Fruit fly (Drosophila melanogaster) whole organism, embryonic: ENCODE data around the gene Pop5.

Experiments
- CG10543 ChIP-seq: fragments of 200-800 bp; sonication (Bioruptor generic); optimal IDR thresholded peaks from 3 replicates; lab custom pipeline; 2017; ENCODE audit warnings: missing biosample characterization, mild to moderate bottlenecking, missing genetic modification characterization, moderate library complexity
- CG11093 ChIP-seq: fragments of 200-800 bp; sonication (Bioruptor generic); IDR thresholded peaks from 3 replicates; pipeline ENCODE4 v1.3.6; 2022; ENCODE audit warnings: missing biosample characterization, missing genetic modification characterization
- CG11560 ChIP-seq: fragments of 200-800 bp; sonication (Bioruptor generic); IDR thresholded peaks from 3 replicates; pipeline ENCODE4 v1.3.6; 2022; ENCODE audit warnings: missing biosample characterization, missing genetic modification characterization
- CG12769 ChIP-seq: fragments of 200-800 bp; sonication (Bioruptor generic); optimal IDR thresholded peaks from 2 replicates; lab custom pipeline; 2019; ENCODE audit warnings: missing biosample characterization, mild to moderate bottlenecking, missing genetic modification characterization, moderate library complexity
- CG12942 ChIP-seq: fragments of 200-800 bp; sonication (Bioruptor generic); optimal IDR thresholded peaks from 3 replicates; lab custom pipeline; 2016; ENCODE audit warnings: missing biosample characterization, missing genetic modification characterization
- CG14965 ChIP-seq: fragments of 200-800 bp; sonication (Bioruptor generic); optimal IDR thresholded peaks from 2 replicates; lab custom pipeline; 2016; ENCODE audit warnings: missing biosample characterization, missing genetic modification characterization, borderline replicate concordance
- CG1529 ChIP-seq: fragments of 200-800 bp; sonication (Bioruptor generic); optimal IDR thresholded peaks from 3 replicates; lab custom pipeline; 2018; ENCODE audit warnings: missing biosample characterization, missing genetic modification characterization
- CG15514 ChIP-seq: fragments of 200-800 bp; sonication (Bioruptor generic); optimal IDR thresholded peaks from 3 replicates; lab custom pipeline; 2017; ENCODE audit warnings: missing biosample characterization, missing genetic modification characterization, mild to moderate bottlenecking, moderate library complexity, missing genetic modification reagents
- CG15696 ChIP-seq: fragments of 200-800 bp; sonication (Bioruptor generic); optimal IDR thresholded peaks from 2 replicates; lab custom pipeline; 2019; ENCODE audit warnings: missing biosample characterization, mild to moderate bottlenecking, missing genetic modification characterization, moderate library complexity
- CG17328 ChIP-seq: fragments of 200-800 bp; sonication (Bioruptor generic); IDR thresholded peaks from 2 replicates; pipeline ENCODE4 v1.3.6; 2022; ENCODE audit warnings: missing biosample characterization, missing genetic modification characterization
- CG17829 ChIP-seq: fragments of 200-800 bp; optimal IDR thresholded peaks from 2 replicates; lab custom pipeline; 2019; ENCODE audit warnings: missing biosample characterization, mild to moderate bottlenecking, missing genetic modification characterization, moderate library complexity
- CG32532 ChIP-seq: fragments of 200-800 bp; sonication (Bioruptor generic); IDR thresholded peaks from 2 replicates; pipeline ENCODE4 v1.3.6; 2022; ENCODE audit warnings: missing biosample characterization, missing genetic modification characterization
- CG34224 ChIP-seq: fragments of 200-800 bp; sonication (Bioruptor generic); IDR thresholded peaks from 3 replicates; pipeline ENCODE4 v1.3.6; 2022; ENCODE audit warnings: missing biosample characterization, missing genetic modification characterization; ENCODE audit not compliant: partially characterized antibody
- CG34376 ChIP-seq: fragments of 200-800 bp; sonication (Bioruptor generic); optimal IDR thresholded peaks from 2 replicates; lab custom pipeline; 2018; ENCODE audit warnings: missing biosample characterization, mild to moderate bottlenecking, missing genetic modification characterization
- CG34422 ChIP-seq: fragments of 200-800 bp; sonication (Bioruptor generic); IDR thresholded peaks from 3 replicates; pipeline ENCODE4 v1.3.6; 2022; ENCODE audit warnings: missing biosample characterization, missing genetic modification characterization
- CG6813 ChIP-seq: fragments of 200-800 bp; sonication (Bioruptor generic); optimal IDR thresholded peaks from 2 replicates; lab custom pipeline; 2017; ENCODE audit warnings: missing biosample characterization, missing genetic modification characterization, mild to moderate bottlenecking, moderate library complexity, missing genetic modification reagents
- CG9609 ChIP-seq: fragments of 200-800 bp; sonication (Bioruptor generic); optimal IDR thresholded peaks from 3 replicates; lab custom pipeline; 2016; ENCODE audit warnings: missing biosample characterization, missing genetic modification characterization
- Drgx ChIP-seq: fragments of 200-800 bp; sonication (Bioruptor generic); IDR thresholded peaks from 2 replicates; pipeline ENCODE4 v1.3.6; 2022; ENCODE audit warnings: missing biosample characterization, missing genetic modification characterization
- E2f1 ChIP-seq: fragments of 200-800 bp; sonication (Bioruptor generic); IDR thresholded peaks from 2 replicates; pipeline ENCODE4 v1.3.6; 2022; ENCODE audit warnings: missing biosample characterization, missing genetic modification characterization
- E2f2 ChIP-seq: fragments of 200-800 bp; sonication (Bioruptor generic); IDR thresholded peaks from 2 replicates; pipeline ENCODE4 v1.3.6; 2022; ENCODE audit warnings: missing biosample characterization, missing genetic modification characterization
- H2.0 ChIP-seq: fragments of 200-800 bp; sonication (Bioruptor generic); IDR thresholded peaks from 2 replicates; pipeline ENCODE4 v1.3.6; 2022; ENCODE audit warnings: missing biosample characterization, missing genetic modification characterization
- HHEX ChIP-seq: fragments of 200-800 bp; sonication (Bioruptor generic); optimal IDR thresholded peaks from 3 replicates; lab custom pipeline; 2017; ENCODE audit warnings: missing biosample characterization, mild to moderate bottlenecking, missing genetic modification characterization, missing genetic modification reagents
- HLH3B ChIP-seq: fragments of 200-800 bp; sonication (Bioruptor generic); IDR thresholded peaks from 2 replicates; pipeline ENCODE4 v1.3.6; 2022; ENCODE audit warnings: missing biosample characterization, missing genetic modification characterization
- HLH4C ChIP-seq: fragments of 200-800 bp; sonication (Bioruptor generic); IDR thresholded peaks from 3 replicates; pipeline ENCODE4 v1.3.6; 2022; ENCODE audit warnings: missing biosample characterization, missing genetic modification characterization; ENCODE audit not compliant: partially characterized antibody
- Hey ChIP-seq: fragments of 200-800 bp; sonication (Bioruptor generic); optimal IDR thresholded peaks from 3 replicates; lab custom pipeline; 2018; ENCODE audit warnings: missing biosample characterization, mild to moderate bottlenecking, missing genetic modification characterization
- Pdp1 ChIP-seq, 2 experiments: fragments of 200-800 bp; sonication (Bioruptor generic); optimal IDR thresholded peaks; 3 replicates each; lab custom pipeline; 2016; ENCODE audit warnings: missing biosample characterization in 2 of 2, missing genetic modification characterization in 2 of 2, mild to moderate bottlenecking in 1 of 2, moderate library complexity in 1 of 2
- Rfx ChIP-seq: fragments of 200-800 bp; sonication (Bioruptor generic); IDR thresholded peaks from 2 replicates; pipeline ENCODE4 v1.3.6; 2022; ENCODE audit warnings: missing biosample characterization, missing genetic modification characterization
- Vsx1 ChIP-seq: fragments of 200-800 bp; sonication (Bioruptor generic); optimal IDR thresholded peaks from 2 replicates; lab custom pipeline; 2017; ENCODE audit warnings: missing biosample characterization, mild to moderate bottlenecking, missing genetic modification characterization, missing genetic modification reagents
- al ChIP-seq: fragments of 200-800 bp; sonication (Bioruptor generic); IDR thresholded peaks from 2 replicates; pipeline ENCODE4 v1.3.6; 2022; ENCODE audit warnings: missing biosample characterization, missing genetic modification characterization
- bab2 ChIP-seq: fragments of 200-800 bp; sonication (Bioruptor generic); optimal IDR thresholded peaks from 2 replicates; lab custom pipeline; 2016; ENCODE audit warnings: missing biosample characterization, missing genetic modification characterization
- caup ChIP-seq: fragments of 200-800 bp; sonication (Bioruptor generic); optimal IDR thresholded peaks from 3 replicates; lab custom pipeline; 2017; ENCODE audit warnings: missing biosample characterization, mild to moderate bottlenecking, missing genetic modification characterization, moderate library complexity; ENCODE audit not compliant: severe bottlenecking
- ewg ChIP-seq: fragments of 200-800 bp; sonication (Bioruptor generic); optimal IDR thresholded peaks from 3 replicates; lab custom pipeline; 2017; ENCODE audit warnings: mild to moderate bottlenecking, missing biosample characterization, missing genetic modification reagents, missing genetic modification characterization
- gro ChIP-seq: fragments of 200-800 bp; sonication (Bioruptor generic); optimal IDR thresholded peaks from 2 replicates; lab custom pipeline; 2016; ENCODE audit warnings: missing biosample characterization, missing genetic modification characterization
- her ChIP-seq: fragments of 200-800 bp; sonication (Bioruptor generic); optimal IDR thresholded peaks from 2 replicates; lab custom pipeline; 2016; ENCODE audit warnings: missing biosample characterization, missing genetic modification characterization
- klu ChIP-seq: fragments of 200-800 bp; sonication (Bioruptor generic); IDR thresholded peaks from 2 replicates; pipeline ENCODE4 v1.3.6; 2022; ENCODE audit warnings: missing biosample characterization, missing genetic modification characterization
- knrl ChIP-seq: fragments of 200-800 bp; sonication (Bioruptor generic); IDR thresholded peaks from 3 replicates; pipeline ENCODE4 v1.3.6; 2022; ENCODE audit warnings: missing biosample characterization, missing genetic modification characterization; ENCODE audit not compliant: partially characterized antibody
- lmd ChIP-seq: fragments of 200-800 bp; sonication (Bioruptor generic); IDR thresholded peaks from 2 replicates; pipeline ENCODE4 v1.3.6; 2022; ENCODE audit warnings: missing biosample characterization, missing genetic modification characterization
- pan ChIP-seq, 4 experiments: fragments of >200 bp in 3 of 4; fragments of 200-800 bp in 1 of 4; sonication (Bioruptor generic) in 1 of 4; optimal IDR thresholded peaks in 3 of 4; IDR thresholded peaks in 1 of 4; 2 replicates each; pipeline versions ENCODE4 v1.3.6 to Lab custom; 2017 to 2022; ENCODE audit warnings: missing biosample characterization in 2 of 4, missing genetic modification characterization in 2 of 4, mixed read lengths in 1 of 4
- psq ChIP-seq: fragments of 200-800 bp; sonication (Bioruptor generic); optimal IDR thresholded peaks from 2 replicates; lab custom pipeline; 2017; ENCODE audit warnings: missing biosample characterization, missing genetic modification characterization
- rib ChIP-seq: fragments of 200-800 bp; sonication (Bioruptor generic); IDR thresholded peaks from 2 replicates; pipeline ENCODE4 v1.3.6; 2022; ENCODE audit warnings: missing biosample characterization, missing genetic modification characterization
- sd ChIP-seq: fragments of 200-800 bp; sonication (Bioruptor generic); optimal IDR thresholded peaks from 3 replicates; lab custom pipeline; 2018; ENCODE audit warnings: missing biosample characterization, mild to moderate bottlenecking, missing genetic modification characterization, moderate library complexity
- sqz ChIP-seq: fragments of 200-800 bp; sonication (Bioruptor generic); optimal IDR thresholded peaks from 3 replicates; lab custom pipeline; 2018; ENCODE audit warnings: missing biosample characterization, mild to moderate bottlenecking, missing genetic modification characterization
- stwl ChIP-seq: fragments of 200-800 bp; sonication (Bioruptor generic); optimal IDR thresholded peaks from 3 replicates; lab custom pipeline; 2018; ENCODE audit warnings: missing biosample characterization, mild to moderate bottlenecking, missing genetic modification characterization, moderate library complexity
- sug ChIP-seq: fragments of 200-800 bp; optimal IDR thresholded peaks from 2 replicates; lab custom pipeline; 2019; ENCODE audit warnings: missing biosample characterization, mild to moderate bottlenecking, missing genetic modification characterization, moderate library complexity
- tgo ChIP-seq: fragments of 200-800 bp; sonication (Bioruptor generic); IDR thresholded peaks from 3 replicates; pipeline ENCODE4 v1.3.6; 2022; ENCODE audit warnings: missing biosample characterization, missing genetic modification characterization
- ttk ChIP-seq: fragments of 200-800 bp; sonication (Bioruptor generic); IDR thresholded peaks from 2 replicates; pipeline ENCODE4 v2.1.2; 2022; ENCODE audit warnings: missing biosample characterization, missing genetic modification characterization

Pop5 gene

dm6 chr3L:17006250-17006693 lies 38.6 kb downstream of the Pop5 start (continued):
- TF ChIP-seq rib (GFP tag; lab: Robert Waterston, UW), result no peak
- TF ChIP-seq CG11093 (GFP tag; lab: Robert Waterston, UW), result no peak
- no peak for TF ChIP-seq pan (optimal IDR thresholded peaks at IDR 0.05; lab: Kevin White, UChicago)
- peak in 1 of 2 experiments; percentile 55 for TF ChIP-seq pan (GFP tag; optimal IDR thresholded peaks at IDR 0.05 in 1 of 2, IDR thresholded peaks at IDR 0.05 in 1 of 2)
- TF ChIP-seq CG14965 (GFP tag; lab: Kevin White, UChicago), result no peak
- peak; percentile 30; the same call in 1 of the 2 replicates for TF ChIP-seq lmd
- TF ChIP-seq CG10543, result peak; percentile 30
- TF ChIP-seq CG6813 (GFP tag; lab: Kevin White, UChicago), result peak; percentile 15
- TF ChIP-seq HHEX (GFP tag; lab: Kevin White, UChicago), result peak; percentile 23
- peak; percentile 31; the same call in 1 of the 2 replicates for TF ChIP-seq Drgx
- no peak for TF ChIP-seq HLH3B (GFP tag; lab: Robert Waterston, UW)
- TF ChIP-seq CG12942 (GFP tag; lab: Kevin White, UChicago), result no peak
- no peak for TF ChIP-seq gro
- peak; percentile 33 for TF ChIP-seq Hey (tag; lab: Kevin White, UChicago)

dm6 chr3L:17005415-17005796 lies 39.4 kb downstream of the Pop5 start:
- TF ChIP-seq ewg (GFP tag; lab: Kevin White, UChicago) (no peak), Pdp1 (GFP tag; optimal IDR thresholded peaks at IDR 0.05; lab: Kevin White, UChicago) (peak in 1 of 2 experiments; percentile 39), sug (tag; lab: Kevin White, UChicago) (peak; percentile 11), Vsx1 (GFP tag; lab: Kevin White, UChicago) (no peak), CG34376 (GFP tag; lab: Kevin White, UChicago) (peak; percentile 65), psq (GFP tag; lab: Kevin White, UChicago) (no peak), Rfx (0 out of 2 replicates have a peak, but pooled peaks have one; percentile 5), stwl (tag; lab: Kevin White, UChicago) (peak; percentile 4), CG34224 (GFP tag; lab: Robert Waterston, UW) (no peak)

dm6 chr3L:17004765-17005414 lies 39.9 kb downstream of the Pop5 start:
- TF ChIP-seq al (GFP tag; lab: Robert Waterston, UW), result peak; percentile 57
- TF ChIP-seq CG15696 (tag; lab: Kevin White, UChicago), result peak; percentile 25
- peak; percentile 32; the same call in 1 of the 2 replicates for TF ChIP-seq lmd
- 0 out of 2 replicates have a peak, but pooled peaks have one; percentile 12 for TF ChIP-seq E2f1 (GFP tag; lab: Robert Waterston, UW)
- peak; percentile 36; the same call in 1 of the 3 replicates for TF ChIP-seq CG34422 (GFP tag; lab: Robert Waterston, UW)
- no peak for TF ChIP-seq knrl (GFP tag; lab: Robert Waterston, UW)
- TF ChIP-seq sd (tag; lab: Kevin White, UChicago), result peak; percentile 91
- TF ChIP-seq CG17328 (GFP tag; lab: Robert Waterston, UW), result 0 out of 2 replicates have a peak, but pooled peaks have one; percentile 23
- TF ChIP-seq caup (GFP tag; lab: Kevin White, UChicago), result no peak
- no peak for TF ChIP-seq bab2
- TF ChIP-seq CG17829 (tag; lab: Kevin White, UChicago), result no peak
- no peak for TF ChIP-seq ttk (GFP tag; lab: Robert Waterston, UW)
- TF ChIP-seq CG15514, result no peak
- TF ChIP-seq CG9609, result no peak
- 0 out of 2 replicates have a peak, but pooled peaks have one; percentile 6 for TF ChIP-seq klu
- peak; percentile 54 for TF ChIP-seq CG32532 (GFP tag; lab: Robert Waterston, UW)
- TF ChIP-seq her (GFP tag; lab: Kevin White, UChicago), result peak; percentile 16
- TF ChIP-seq HLH4C (GFP tag; lab: Robert Waterston, UW), result no peak
- no peak for TF ChIP-seq CG1529
- TF ChIP-seq sqz (GFP tag; lab: Kevin White, UChicago), result peak; percentile 51
- no peak for TF ChIP-seq E2f2 (GFP tag; lab: Robert Waterston, UW)
- TF ChIP-seq CG11560 (tag; lab: Robert Waterston, UW), result peak; percentile 6; the same call in 1 of the 3 replicates
- peak; percentile 21; the same call in 1 of the 2 replicates for TF ChIP-seq H2.0 (GFP tag; lab: Robert Waterston, UW)
- TF ChIP-seq tgo (GFP tag; lab: Robert Waterston, UW), result peak; percentile 34; the same call in 1 of the 3 replicates
- no peak for TF ChIP-seq CG12769
